Fruit fly (Drosophila melanogaster): ENCODE measurements around the gene scf.

scf gene

dm6 chr3L:1298509-1298908 lies at the start of gene scf:
TSS of gene scf (plus strand) at chr3L:1298672.
- TF ChIP-seq CG12768 (GFP tag; optimal IDR thresholded peaks at IDR 0.05) (no peak), bab1 (GFP tag; optimal IDR thresholded peaks at IDR 0.05) (peak; percentile 37), CG1620 (GFP tag; optimal IDR thresholded peaks at IDR 0.05) (no peak)

DNA sequence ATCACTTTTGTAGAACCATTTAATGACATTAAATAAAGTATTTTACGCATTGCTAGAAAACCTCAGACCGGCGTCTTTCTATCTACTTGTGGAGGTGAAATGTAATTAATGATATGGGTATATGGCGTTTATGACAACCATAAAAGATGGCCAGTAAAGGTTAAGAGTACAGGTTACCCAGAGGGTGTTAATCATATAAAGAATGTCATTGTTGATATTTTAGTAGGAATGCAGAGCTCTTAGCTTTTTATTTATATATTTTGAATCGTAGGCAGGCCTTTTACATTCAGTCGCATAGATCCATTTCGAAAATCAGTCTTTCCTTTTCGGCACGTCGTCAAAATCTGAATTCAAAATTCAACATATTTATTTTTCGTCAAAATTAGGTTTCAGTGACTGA lies 48.1 kb upstream of the scf start, which contains the start of gene Bfc:
TSS of gene Bfc (plus strand) at position 301 of the 400 bp plus-strand sequence.
- no peak for TF ChIP-seq ovo (GFP tag; optimal IDR thresholded peaks at IDR 0.05)
- TF ChIP-seq tj (GFP tag; optimal IDR thresholded peaks at IDR 0.05): no peak
- TF ChIP-seq CG7101 (tag; optimal IDR thresholded peaks at IDR 0.05): no peak
- TF ChIP-seq kay (GFP tag; ENCODE audit: borderline replicate concordance): no peak
- no peak for TF ChIP-seq CG5204 (GFP tag; optimal IDR thresholded peaks at IDR 0.05)
- TF ChIP-seq pad (GFP tag; optimal IDR thresholded peaks at IDR 0.05): no peak
- no peak for TF ChIP-seq Crg-1 (GFP tag; optimal IDR thresholded peaks at IDR 0.05)

- TF ChIP-seq tj (GFP tag; optimal IDR thresholded peaks at IDR 0.05): no peak
- TF ChIP-seq cic (GFP tag; optimal IDR thresholded peaks at IDR 0.05): no peak
- no peak for TF ChIP-seq CG7045 (GFP tag; optimal IDR thresholded peaks at IDR 0.05)
- no peak for TF ChIP-seq CG5204 (GFP tag; optimal IDR thresholded peaks at IDR 0.05)
- TF ChIP-seq pad (GFP tag; optimal IDR thresholded peaks at IDR 0.05): no peak
These were observed 46.8 kb upstream of the scf start, which contains the start of the genes CG9130 and CG9133 for dm6 chr3L:1251712-1252111. TSS of gene CG9130 (plus strand) at chr3L:1252012. TSS of gene CG9133 (plus strand) at chr3L:1252012.

DNA sequence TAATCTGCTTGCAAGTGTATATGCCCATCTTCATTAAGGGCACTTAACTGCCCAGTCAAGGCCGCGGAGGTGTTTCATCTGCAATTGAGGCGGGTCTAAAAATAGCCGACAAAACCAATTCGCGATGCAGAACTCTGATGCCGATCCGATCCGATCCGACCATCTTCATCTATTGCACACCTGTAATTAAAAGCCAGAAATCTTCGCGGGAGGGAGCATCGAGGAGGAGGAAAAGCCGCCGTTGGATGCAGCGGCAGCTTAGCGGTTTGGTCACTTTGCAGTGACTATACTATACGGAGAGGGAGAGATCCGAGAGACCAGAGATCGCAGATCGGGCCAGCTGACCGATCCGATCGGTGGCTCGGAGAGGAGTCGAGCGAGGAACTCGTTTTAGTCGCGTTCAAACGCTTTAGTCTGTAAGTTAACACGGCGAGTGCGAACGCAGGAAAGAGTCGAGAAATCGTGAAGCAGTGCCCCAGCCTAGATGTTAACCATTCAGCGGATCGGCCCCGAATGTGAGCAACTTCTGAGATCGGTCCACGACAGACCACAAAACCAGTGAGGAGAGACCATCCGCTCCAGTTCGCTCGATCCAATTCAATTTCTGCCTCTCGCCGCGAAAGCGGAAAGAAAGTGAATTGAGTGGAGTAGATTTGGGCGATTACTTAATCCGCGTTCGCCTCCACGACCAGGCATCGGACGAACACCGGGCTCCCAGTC lies 42.3 kb upstream of the scf start, which contains the start of gene tfc:
TSS of gene tfc (plus strand) at position 389 of the 720 bp plus-strand sequence.
- TF ChIP-seq CG14711 (tag; optimal IDR thresholded peaks at IDR 0.05): no peak
- TF ChIP-seq toe (GFP tag; optimal IDR thresholded peaks at IDR 0.05): no peak

DNA sequence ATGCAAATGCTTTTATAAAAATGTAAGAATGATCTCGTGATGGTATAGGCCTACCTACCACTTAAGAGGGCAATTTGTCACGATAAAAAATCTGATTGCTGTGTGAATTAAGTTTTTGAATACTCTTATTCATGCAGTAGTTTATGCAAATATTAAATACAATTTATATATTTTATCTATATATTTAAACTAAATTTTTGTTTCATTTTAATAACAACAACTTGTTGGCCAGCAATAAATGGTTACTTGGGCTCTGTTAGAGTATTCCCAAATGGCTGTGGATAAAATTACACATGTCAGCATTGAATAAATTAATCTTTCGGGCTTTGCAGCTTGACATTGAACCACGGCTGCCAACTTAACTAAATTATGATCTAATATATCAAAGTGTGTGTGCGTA lies 39.9 kb upstream of the scf start:
- TF ChIP-seq bab1 (GFP tag; optimal IDR thresholded peaks at IDR 0.05) (no peak), tj (GFP tag; optimal IDR thresholded peaks at IDR 0.05) (no peak), CG33017 (tag; optimal IDR thresholded peaks at IDR 0.05) (no peak), Hr96 (GFP tag; optimal IDR thresholded peaks at IDR 0.05) (no peak), pad (GFP tag; optimal IDR thresholded peaks at IDR 0.05) (no peak), cic (GFP tag; optimal IDR thresholded peaks at IDR 0.05) (no peak), CG1620 (GFP tag; optimal IDR thresholded peaks at IDR 0.05) (no peak), CG11617 (GFP tag; optimal IDR thresholded peaks at IDR 0.05) (no peak), ovo (GFP tag; optimal IDR thresholded peaks at IDR 0.05) (no peak), cnc (optimal IDR thresholded peaks at IDR 0.05) (no peak), kay (GFP tag; ENCODE audit: borderline replicate concordance) (no peak), Crg-1 (GFP tag; optimal IDR thresholded peaks at IDR 0.05) (no peak), CG7101 (tag; optimal IDR thresholded peaks at IDR 0.05) (no peak), CG5204 (GFP tag; optimal IDR thresholded peaks at IDR 0.05) (no peak), CG12768 (GFP tag; optimal IDR thresholded peaks at IDR 0.05) (no peak)

DNA sequence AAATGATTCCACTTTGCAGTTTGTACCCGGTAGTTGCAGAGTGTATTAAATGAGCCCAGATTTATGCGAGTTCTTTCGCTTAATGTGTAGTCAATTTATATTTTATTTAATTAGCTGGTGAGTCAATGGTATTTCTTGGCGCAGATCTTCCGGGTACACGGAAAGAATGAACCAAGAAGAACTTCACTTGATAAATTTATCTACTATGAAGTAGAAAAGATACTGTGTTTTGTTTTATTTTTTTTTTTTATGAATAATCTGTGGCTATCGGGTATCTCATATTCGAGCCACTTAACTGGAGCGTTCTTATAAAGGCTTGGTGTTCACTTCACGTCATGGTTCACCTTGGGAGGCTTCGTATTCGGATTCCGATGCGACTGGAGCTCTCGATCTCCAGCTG lies 33.5 kb upstream of the scf start:
- TF ChIP-seq CG7045 (GFP tag; optimal IDR thresholded peaks at IDR 0.05): no peak
- no peak for TF ChIP-seq Clk (GFP tag; optimal IDR thresholded peaks at IDR 0.05)
- no peak for TF ChIP-seq CG1620 (GFP tag; optimal IDR thresholded peaks at IDR 0.05)
- TF ChIP-seq CG14711 (tag; optimal IDR thresholded peaks at IDR 0.05): no peak
- no peak for TF ChIP-seq Hr96 (GFP tag; optimal IDR thresholded peaks at IDR 0.05)
- no peak for TF ChIP-seq tj (GFP tag; optimal IDR thresholded peaks at IDR 0.05)
- no peak for TF ChIP-seq bab1 (GFP tag; optimal IDR thresholded peaks at IDR 0.05)
- TF ChIP-seq CG12768 (GFP tag; optimal IDR thresholded peaks at IDR 0.05): no peak
- no peak for TF ChIP-seq CG33017 (tag; optimal IDR thresholded peaks at IDR 0.05)
- no peak for TF ChIP-seq Mnt (GFP tag; optimal IDR thresholded peaks at IDR 0.05)

- TF ChIP-seq tj (GFP tag; optimal IDR thresholded peaks at IDR 0.05): no peak
- no peak for TF ChIP-seq CG12768 (GFP tag; optimal IDR thresholded peaks at IDR 0.05)
- TF ChIP-seq cic (GFP tag; optimal IDR thresholded peaks at IDR 0.05): no peak
- TF ChIP-seq CG11617 (GFP tag; optimal IDR thresholded peaks at IDR 0.05): no peak
- no peak for TF ChIP-seq CG5204 (GFP tag; optimal IDR thresholded peaks at IDR 0.05)
- no peak for TF ChIP-seq ovo (GFP tag; optimal IDR thresholded peaks at IDR 0.05)
- TF ChIP-seq kay (GFP tag; ENCODE audit: borderline replicate concordance): peak; percentile 34
These were observed 33.0 kb upstream of the scf start for dm6 chr3L:1265423-1266002.

dm6 chr3L:1269013-1269412 lies 29.5 kb upstream of the scf start:
- TF ChIP-seq cic (GFP tag; optimal IDR thresholded peaks at IDR 0.05) (no peak), Crg-1 (GFP tag; optimal IDR thresholded peaks at IDR 0.05) (no peak), pad (GFP tag; optimal IDR thresholded peaks at IDR 0.05) (no peak), cnc (optimal IDR thresholded peaks at IDR 0.05) (no peak), Hr96 (GFP tag; optimal IDR thresholded peaks at IDR 0.05) (no peak), CG7101 (tag; optimal IDR thresholded peaks at IDR 0.05) (no peak), kay (GFP tag; ENCODE audit: borderline replicate concordance) (no peak)
